Fruit fly (Drosophila melanogaster) whole organism, pupa: ENCODE measurements around the gene OdsH.

Source experiments
- CG10348 ChIP-seq: fragments of 200-800 bp; sonication (Bioruptor generic); IDR thresholded peaks from 2 replicates; pipeline ENCODE4 v1.3.6; 2022; ENCODE audit warnings: missing biosample characterization, missing genetic modification characterization
- CG12605 ChIP-seq: fragments of 200-800 bp; sonication (Bioruptor generic); IDR thresholded peaks from 2 replicates; pipeline ENCODE4 v1.3.6; 2022; ENCODE audit warnings: missing biosample characterization, missing genetic modification characterization
- CG13204 ChIP-seq: fragments of 200-800 bp; sonication (Bioruptor generic); optimal IDR thresholded peaks from 2 replicates; lab custom pipeline; 2018; ENCODE audit warnings: missing biosample characterization, mild to moderate bottlenecking, missing genetic modification characterization, moderate library complexity
- CG14655 ChIP-seq: fragments of 200-800 bp; sonication (Bioruptor generic); optimal IDR thresholded peaks from 3 replicates; lab custom pipeline; 2017; ENCODE audit warnings: mild to moderate bottlenecking, missing biosample characterization, missing genetic modification reagents, missing genetic modification characterization
- CG15710 ChIP-seq: fragments of 200-800 bp; sonication (Bioruptor generic); optimal IDR thresholded peaks from 2 replicates; lab custom pipeline; 2018; ENCODE audit warnings: missing biosample characterization, mild to moderate bottlenecking, missing genetic modification characterization, moderate library complexity
- CG17806 ChIP-seq: fragments of 200-800 bp; sonication (Bioruptor generic); optimal IDR thresholded peaks from 2 replicates; lab custom pipeline; 2018; ENCODE audit warnings: missing biosample characterization, mild to moderate bottlenecking, missing genetic modification characterization, moderate library complexity
- CG32121 ChIP-seq: fragments of 200-800 bp; sonication (Bioruptor generic); IDR thresholded peaks from 2 replicates; pipeline ENCODE4 v1.3.6; 2022; ENCODE audit warnings: missing biosample characterization, missing genetic modification characterization
- CG34367 ChIP-seq: fragments of 200-800 bp; sonication (Bioruptor generic); optimal IDR thresholded peaks from 2 replicates; lab custom pipeline; 2018; ENCODE audit warnings: missing biosample characterization, mild to moderate bottlenecking, missing genetic modification characterization
- CG4496 ChIP-seq: fragments of 200-800 bp; sonication (Bioruptor generic); IDR thresholded peaks from 3 replicates; pipeline ENCODE4 v1.3.6; 2022; ENCODE audit warnings: missing biosample characterization, missing genetic modification characterization
- CG8159 ChIP-seq: fragments of 200-800 bp; sonication (Bioruptor generic); optimal IDR thresholded peaks from 3 replicates; lab custom pipeline; 2018; ENCODE audit warnings: missing biosample characterization, mild to moderate bottlenecking, missing genetic modification characterization, moderate library complexity
- CG8301 ChIP-seq: fragments of 200-800 bp; sonication (Bioruptor generic); optimal IDR thresholded peaks from 2 replicates; lab custom pipeline; 2018; ENCODE audit warnings: missing biosample characterization, mild to moderate bottlenecking, missing genetic modification characterization
- CG9948 ChIP-seq: fragments of 200-800 bp; sonication (Bioruptor generic); optimal IDR thresholded peaks from 2 replicates; lab custom pipeline; 2018; ENCODE audit warnings: missing biosample characterization, mild to moderate bottlenecking, missing genetic modification characterization, moderate library complexity
- D1 ChIP-seq: fragments of 200-800 bp; sonication (Bioruptor generic); optimal IDR thresholded peaks from 2 replicates; lab custom pipeline; 2018; ENCODE audit warnings: missing biosample characterization, mild to moderate bottlenecking, missing genetic modification characterization, moderate library complexity
- EcR ChIP-seq: fragments of 200-800 bp; sonication (Bioruptor generic); optimal IDR thresholded peaks from 3 replicates; lab custom pipeline; 2019; ENCODE audit warnings: missing biosample characterization, missing genetic modification characterization, mild to moderate bottlenecking, moderate library complexity, missing genetic modification reagents
- Ets98B ChIP-seq: fragments of 200-800 bp; sonication (Bioruptor generic); IDR thresholded peaks from 2 replicates; pipeline ENCODE4 v1.3.6; 2022; ENCODE audit warnings: missing biosample characterization, missing genetic modification characterization
- Pif1A ChIP-seq: fragments of 200-800 bp; sonication (Bioruptor generic); optimal IDR thresholded peaks from 3 replicates; lab custom pipeline; 2016; ENCODE audit warnings: missing biosample characterization, missing genetic modification characterization
- Pif1B ChIP-seq: fragments of 200-800 bp; sonication (Bioruptor generic); optimal IDR thresholded peaks from 3 replicates; lab custom pipeline; 2016; ENCODE audit warnings: missing biosample characterization, missing genetic modification characterization
- Snoo ChIP-seq: fragments of 200-800 bp; sonication (Bioruptor generic); optimal IDR thresholded peaks from 3 replicates; lab custom pipeline; 2017; ENCODE audit warnings: missing biosample characterization, mild to moderate bottlenecking, missing genetic modification characterization, inconsistent platforms
- fd96Ca ChIP-seq: fragments of 200-800 bp; sonication (Bioruptor generic); IDR thresholded peaks from 3 replicates; pipeline ENCODE4 v1.3.6; 2022; ENCODE audit warnings: missing biosample characterization, missing genetic modification characterization
- gl ChIP-seq: fragments of 200-800 bp; sonication (Bioruptor generic); optimal IDR thresholded peaks from 2 replicates; lab custom pipeline; 2018; ENCODE audit warnings: missing biosample characterization, mild to moderate bottlenecking, missing genetic modification characterization
- rn ChIP-seq: fragments of 200-800 bp; sonication (Bioruptor generic); IDR thresholded peaks from 2 replicates; pipeline ENCODE4 v1.3.6; 2022; ENCODE audit warnings: missing biosample characterization, missing genetic modification characterization

OdsH gene

DNA sequence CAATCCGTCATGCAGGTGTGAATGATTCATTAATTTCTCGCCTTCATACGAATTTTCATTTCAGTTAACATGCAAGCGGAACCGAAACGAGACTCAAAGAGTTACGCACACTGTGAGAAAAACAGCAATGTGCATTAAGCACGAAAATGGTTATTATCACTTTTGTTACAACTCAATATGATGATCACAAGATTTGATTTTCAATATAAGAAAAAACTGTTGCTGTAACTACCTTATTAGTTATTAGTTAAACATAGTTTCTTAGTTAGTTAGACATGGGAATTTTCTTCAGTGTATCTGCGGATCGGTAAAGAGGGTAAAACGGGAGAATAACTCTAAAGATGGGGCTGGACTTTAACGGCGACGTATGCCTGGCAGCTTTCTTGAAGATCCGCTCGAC lies 24.0 kb downstream of the OdsH start:
- TF ChIP-seq CG8301 (peak; percentile 1), EcR (GFP tag; lab: Kevin White, UChicago) (no peak), CG10348 (no peak), CG9948 (tag; lab: Kevin White, UChicago) (peak; percentile 43), Pif1B (GFP tag; lab: Kevin White, UChicago) (no peak), CG32121 (GFP tag; lab: Robert Waterston, UW) (no peak), rn (GFP tag; lab: Robert Waterston, UW) (no peak), gl (tag; lab: Kevin White, UChicago) (no peak), CG12605 (GFP tag; lab: Robert Waterston, UW) (no peak), CG15710 (tag; lab: Kevin White, UChicago) (peak; percentile 46), CG13204 (GFP tag; lab: Kevin White, UChicago) (no peak), CG14655 (no peak), Snoo (tag; lab: Kevin White, UChicago) (peak; percentile 34), D1 (tag; lab: Kevin White, UChicago) (peak; percentile 4), Ets98B (no peak), CG4496 (GFP tag; lab: Robert Waterston, UW) (no peak), fd96Ca (no peak), CG17806 (tag; lab: Kevin White, UChicago) (peak; percentile 50), Pif1A (peak; percentile 15), CG8159 (tag; lab: Kevin White, UChicago) (peak; percentile 65), CG34367 (tag; lab: Kevin White, UChicago) (peak; percentile 46)

DNA sequence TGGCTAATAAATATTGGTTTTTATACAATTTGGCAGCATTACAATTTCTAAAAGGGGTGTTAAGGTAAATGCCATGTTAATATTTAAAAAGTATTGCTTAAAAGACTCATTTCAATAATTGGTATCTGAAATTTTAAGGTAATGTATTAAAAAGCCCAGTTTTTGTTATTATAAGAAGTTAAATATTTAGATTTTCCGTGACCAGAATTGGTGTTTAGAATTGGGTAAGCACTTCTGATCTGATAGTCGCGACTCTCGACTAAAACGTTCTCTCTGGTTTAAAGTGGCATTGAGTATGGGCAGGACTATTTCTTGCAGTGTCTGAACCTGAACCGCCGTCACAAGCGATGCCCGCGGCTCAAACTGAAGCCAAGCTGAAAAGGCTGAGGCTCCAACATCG lies 25.6 kb downstream of the OdsH start:
- TF ChIP-seq CG34367 (tag; lab: Kevin White, UChicago) (peak; percentile 1), fd96Ca (no peak), rn (GFP tag; lab: Robert Waterston, UW) (no peak), Pif1B (GFP tag; lab: Kevin White, UChicago) (no peak), CG9948 (tag; lab: Kevin White, UChicago) (peak; percentile 36), CG8301 (peak; percentile 9), Pif1A (no peak), CG13204 (GFP tag; lab: Kevin White, UChicago) (no peak), Ets98B (no peak), EcR (GFP tag; lab: Kevin White, UChicago) (no peak), CG8159 (tag; lab: Kevin White, UChicago) (peak; percentile 53), CG12605 (GFP tag; lab: Robert Waterston, UW) (no peak), CG17806 (tag; lab: Kevin White, UChicago) (peak; percentile 26), Snoo (tag; lab: Kevin White, UChicago) (peak; percentile 27), CG32121 (GFP tag; lab: Robert Waterston, UW) (no peak), CG14655 (no peak), CG15710 (tag; lab: Kevin White, UChicago) (peak; percentile 37)
- TF ChIP-seq, all 21 proteins: peak for 7

DNA sequence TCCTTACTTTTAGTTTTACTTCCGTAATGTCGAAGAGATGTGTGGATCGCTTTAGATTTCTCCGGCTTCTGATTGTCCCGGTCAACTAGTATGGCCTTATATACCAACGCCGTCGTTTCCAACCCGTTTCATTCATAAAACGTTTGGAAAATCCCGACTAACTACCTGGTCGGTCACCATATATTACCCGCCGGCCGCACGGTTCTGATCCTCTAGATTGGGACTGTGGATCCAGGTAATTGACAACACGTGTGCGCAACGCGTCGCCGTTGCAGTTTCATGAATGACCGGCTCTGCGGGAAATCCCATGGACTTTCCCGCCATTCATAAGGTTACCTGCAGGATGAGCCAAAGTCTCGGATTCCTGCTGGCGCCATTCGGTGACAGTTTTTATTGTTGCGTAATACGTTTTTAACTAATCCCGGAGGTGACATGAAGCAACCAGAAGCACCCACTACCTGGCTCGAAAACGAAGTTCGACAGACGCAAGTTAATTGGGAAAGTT lies 28.9 kb downstream of the OdsH start, which contains the start of gene CG12986:
TSS of gene CG12986 (minus strand) at position 51 of the 505 bp plus-strand sequence.
- no peak for TF ChIP-seq Pif1B (GFP tag; lab: Kevin White, UChicago)
- TF ChIP-seq CG14655, result no peak
- no peak for TF ChIP-seq Ets98B
- TF ChIP-seq CG32121 (GFP tag; lab: Robert Waterston, UW), result no peak
- no peak for TF ChIP-seq CG9948 (tag; lab: Kevin White, UChicago)
- TF ChIP-seq CG12605 (GFP tag; lab: Robert Waterston, UW), result no peak
- no peak for TF ChIP-seq CG10348
- TF ChIP-seq CG8159 (tag; lab: Kevin White, UChicago), result no peak
- no peak for TF ChIP-seq CG13204 (GFP tag; lab: Kevin White, UChicago)
- TF ChIP-seq D1 (tag; lab: Kevin White, UChicago), result no peak
- no peak for TF ChIP-seq fd96Ca
- no peak for TF ChIP-seq CG8301
- TF ChIP-seq Pif1A, result no peak

DNA sequence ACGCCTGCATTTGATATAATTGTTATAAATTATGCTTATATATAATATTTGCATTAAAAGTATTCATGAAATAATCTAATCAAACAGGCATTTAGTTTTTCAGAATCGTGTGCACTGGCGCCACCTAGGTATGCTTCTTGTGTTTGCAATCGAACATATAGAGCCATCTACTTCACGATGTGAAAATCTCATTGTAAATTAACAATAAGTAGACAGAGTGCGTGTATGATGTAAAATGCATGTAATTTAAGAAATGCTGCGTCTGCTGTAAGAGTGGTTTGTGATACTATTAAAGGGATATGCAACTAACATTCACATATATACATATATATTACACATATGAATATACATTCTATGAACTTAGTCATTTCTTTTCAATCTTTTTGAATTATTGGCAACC lies 29.4 kb downstream of the OdsH start:
- no peak for TF ChIP-seq CG12605 (GFP tag; lab: Robert Waterston, UW)
- no peak for TF ChIP-seq D1 (tag; lab: Kevin White, UChicago)
- no peak for TF ChIP-seq CG14655
- TF ChIP-seq CG34367 (tag; lab: Kevin White, UChicago), result no peak
- TF ChIP-seq CG9948 (tag; lab: Kevin White, UChicago), result no peak
- TF ChIP-seq gl (tag; lab: Kevin White, UChicago), result no peak
- no peak for TF ChIP-seq Pif1B (GFP tag; lab: Kevin White, UChicago)
- no peak for TF ChIP-seq CG10348
- no peak for TF ChIP-seq CG15710 (tag; lab: Kevin White, UChicago)
- no peak for TF ChIP-seq CG4496 (GFP tag; lab: Robert Waterston, UW)
- no peak for TF ChIP-seq Ets98B
- TF ChIP-seq Snoo (tag; lab: Kevin White, UChicago), result no peak
- no peak for TF ChIP-seq EcR (GFP tag; lab: Kevin White, UChicago)
- no peak for TF ChIP-seq CG13204 (GFP tag; lab: Kevin White, UChicago)
- TF ChIP-seq Pif1A, result no peak
- TF ChIP-seq fd96Ca, result no peak
- TF ChIP-seq, all 21 proteins: peak for 0

DNA sequence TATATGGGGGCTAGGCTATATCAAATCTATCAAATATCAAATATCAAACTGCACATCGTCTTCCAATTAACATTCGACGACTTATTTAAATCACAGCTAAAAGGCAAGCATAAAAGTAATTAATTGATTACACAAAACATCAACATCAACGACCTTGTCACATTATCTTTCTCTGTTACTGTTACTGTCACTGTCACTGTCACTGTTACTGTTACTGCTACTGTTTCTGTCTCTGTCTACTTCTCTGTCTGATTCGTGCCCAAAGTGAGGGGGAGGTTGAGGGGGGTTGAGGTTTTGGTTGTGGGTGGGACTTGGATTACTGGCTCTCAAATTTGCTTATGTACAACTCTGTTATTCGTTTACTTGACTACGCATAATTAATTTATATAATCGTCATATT lies 30.7 kb downstream of the OdsH start:
- TF ChIP-seq Ets98B (no peak), CG4496 (GFP tag; lab: Robert Waterston, UW) (0 out of 3 replicates have a peak, but pooled peaks have one; percentile 20), D1 (tag; lab: Kevin White, UChicago) (no peak)
